Worm (Caenorhabditis elegans): ENCODE data around the gene C09G4.4.

Gene C09G4.4

DNA sequence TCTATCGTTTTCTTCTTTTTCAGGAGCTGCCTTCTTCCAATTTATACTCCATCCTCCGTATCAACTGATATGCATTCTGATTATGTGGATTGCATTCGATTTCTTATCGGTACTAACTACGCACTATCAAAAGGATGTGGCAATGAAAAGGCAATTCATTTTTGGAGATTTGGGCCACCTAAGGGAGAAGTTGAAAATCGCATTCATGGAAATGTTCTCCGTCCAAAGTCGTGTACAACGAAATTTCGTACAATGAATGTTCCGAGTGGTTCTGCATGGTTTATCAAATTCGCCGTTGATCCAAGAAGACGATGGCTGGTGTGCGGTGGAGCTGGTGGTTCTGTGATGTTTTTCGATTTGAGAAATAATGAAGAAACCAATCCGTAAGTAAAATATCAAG is at the start of gene C09G4.4:
C09G4.4 (plus strand) TSS at position 301 of the 400 bp plus-strand sequence.
- TF ChIP-seq egl-27 (tag; optimal IDR thresholded peaks at IDR 0.05) (no peak), nhr-12 (tag; optimal IDR thresholded peaks at IDR 0.05) (no peak), sma-3 (GFP tag; optimal IDR thresholded peaks at IDR 0.05) (no peak)

DNA sequence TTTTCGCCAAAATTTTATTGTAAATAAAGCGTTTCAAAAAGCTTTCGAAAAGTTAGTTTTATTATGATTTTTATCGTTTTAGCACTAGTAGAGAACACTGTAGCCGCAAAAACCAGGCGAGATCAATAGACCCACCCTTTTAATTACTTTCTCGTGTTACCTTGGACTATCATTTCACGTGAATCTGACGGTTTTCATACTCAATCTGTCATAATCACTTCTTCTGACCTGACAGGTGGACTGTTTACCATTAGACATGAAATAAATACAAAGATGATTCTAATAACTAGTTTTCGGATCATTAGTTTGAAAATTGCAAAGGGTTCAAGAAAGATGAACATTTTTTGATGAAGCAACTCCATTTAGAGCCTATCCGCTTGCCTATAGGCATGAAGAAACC is 49.7 kb upstream of the C09G4.4 start:
- no peak for TF ChIP-seq mbf-1 (tag; optimal IDR thresholded peaks at IDR 0.05)
- TF ChIP-seq R02D3.7 (tag; optimal IDR thresholded peaks at IDR 0.05) = no peak
- TF ChIP-seq ztf-1 (GFP tag; conservative IDR thresholded peaks at IDR 0.05) = no peak
- no peak for TF ChIP-seq fos-1 (tag; optimal IDR thresholded peaks at IDR 0.05)
- TF ChIP-seq nhr-11 (tag; optimal IDR thresholded peaks at IDR 0.05) = no peak
- TF ChIP-seq nhr-25 (tag; optimal IDR thresholded peaks at IDR 0.05) = peak; percentile 71
- TF ChIP-seq ceh-82 (tag; optimal IDR thresholded peaks at IDR 0.05) = no peak
- TF ChIP-seq blmp-1 (tag; optimal IDR thresholded peaks at IDR 0.05; ENCODE audit: insufficient read depth) = peak; percentile 55
- no peak for TF ChIP-seq ceh-16 (tag; optimal IDR thresholded peaks at IDR 0.05)
- TF ChIP-seq aly-2 (tag; optimal IDR thresholded peaks at IDR 0.05) = no peak
- TF ChIP-seq unc-55 (GFP tag; optimal IDR thresholded peaks at IDR 0.05) = no peak
- no peak for TF ChIP-seq nhr-10 (tag; optimal IDR thresholded peaks at IDR 0.05)
- no peak for TF ChIP-seq nhr-237 (tag; optimal IDR thresholded peaks at IDR 0.05)
- no peak for TF ChIP-seq ztf-11 (tag; optimal IDR thresholded peaks at IDR 0.05)
- TF ChIP-seq lin-11 (tag; optimal IDR thresholded peaks at IDR 0.05) = no peak
- no peak for TF ChIP-seq zag-1 (tag; optimal IDR thresholded peaks at IDR 0.05)
- no peak for TF ChIP-seq elt-3 (tag; optimal IDR thresholded peaks at IDR 0.05)
- TF ChIP-seq nhr-6 (tag; optimal IDR thresholded peaks at IDR 0.05) = no peak
- no peak for TF ChIP-seq dmd-4 (tag; optimal IDR thresholded peaks at IDR 0.05)
- TF ChIP-seq lin-13 (GFP tag; optimal IDR thresholded peaks at IDR 0.05) = no peak
- TF ChIP-seq nhr-21 (tag; optimal IDR thresholded peaks at IDR 0.05) = peak; percentile 57
- TF ChIP-seq gmeb-1 (tag; optimal IDR thresholded peaks at IDR 0.05) = no peak
- no peak for TF ChIP-seq sem-4 (tag; optimal IDR thresholded peaks at IDR 0.05)
- no peak for TF ChIP-seq skn-1 (tag; optimal IDR thresholded peaks at IDR 0.05)
- no peak for TF ChIP-seq unc-39 (tag; optimal IDR thresholded peaks at IDR 0.05)
- peak; percentile 27 for TF ChIP-seq mab-5 (tag; optimal IDR thresholded peaks at IDR 0.05)
- no peak for TF ChIP-seq snpc-4 (tag; optimal IDR thresholded peaks at IDR 0.05)
- TF ChIP-seq ama-1 (optimal IDR thresholded peaks at IDR 0.05) = no peak
- TF ChIP-seq nhr-77 (tag; optimal IDR thresholded peaks at IDR 0.05) = no peak
- TF ChIP-seq unc-62 (GFP tag; optimal IDR thresholded peaks at IDR 0.05) = no peak
- no peak for TF ChIP-seq ZK546.5 (tag; optimal IDR thresholded peaks at IDR 0.05)
- no peak for TF ChIP-seq elt-1 (tag; optimal IDR thresholded peaks at IDR 0.05)
- peak in 1 of 2 experiments; percentile 12 for TF ChIP-seq mdl-1 (tag; optimal IDR thresholded peaks at IDR 0.05)
- TF ChIP-seq alr-1 (tag; optimal IDR thresholded peaks at IDR 0.05) = no peak
- no peak for TF ChIP-seq lsy-2 (tag; optimal IDR thresholded peaks at IDR 0.05)
- TF ChIP-seq sma-9 (GFP tag; optimal IDR thresholded peaks at IDR 0.05) = peak; percentile 78
- TF ChIP-seq sma-9 (tag; optimal IDR thresholded peaks at IDR 0.05) = no peak
- TF ChIP-seq crh-2 (tag; optimal IDR thresholded peaks at IDR 0.05) = peak; percentile 14
- no peak for TF ChIP-seq Y55F3AM.14 (GFP tag; optimal IDR thresholded peaks at IDR 0.05)
- no peak for TF ChIP-seq egl-27 (tag; optimal IDR thresholded peaks at IDR 0.05)
- TF ChIP-seq sma-3 (GFP tag; optimal IDR thresholded peaks at IDR 0.05) = peak; percentile 44
- TF ChIP-seq C34F6.9 (tag; optimal IDR thresholded peaks at IDR 0.05) = no peak
- no peak for TF ChIP-seq ztf-4 (tag; optimal IDR thresholded peaks at IDR 0.05)
- TF ChIP-seq peb-1 (tag; optimal IDR thresholded peaks at IDR 0.05) = no peak
- no peak for TF ChIP-seq nhr-129 (tag; optimal IDR thresholded peaks at IDR 0.05)
- TF ChIP-seq nhr-12 (tag; optimal IDR thresholded peaks at IDR 0.05) = no peak
- TF ChIP-seq F13H6.1 (tag; optimal IDR thresholded peaks at IDR 0.05) = no peak
- no peak for TF ChIP-seq nhr-23 (tag; optimal IDR thresholded peaks at IDR 0.05)
- TF ChIP-seq lin-39 (tag; optimal IDR thresholded peaks at IDR 0.05) = no peak
